Worm (Caenorhabditis elegans): ENCODE results near the gene tpk-1.

The tpk-1 gene

ce11 chrIII:8934378-8934777, 22.4 kb downstream of the tpk-1 start:
- TF ChIP-seq ceh-14 (tag; optimal IDR thresholded peaks at IDR 0.05) (no peak), unc-3 (GFP tag; conservative IDR thresholded peaks at IDR 0.05) (no peak), unc-3 (tag; optimal IDR thresholded peaks at IDR 0.05) (no peak)

DNA sequence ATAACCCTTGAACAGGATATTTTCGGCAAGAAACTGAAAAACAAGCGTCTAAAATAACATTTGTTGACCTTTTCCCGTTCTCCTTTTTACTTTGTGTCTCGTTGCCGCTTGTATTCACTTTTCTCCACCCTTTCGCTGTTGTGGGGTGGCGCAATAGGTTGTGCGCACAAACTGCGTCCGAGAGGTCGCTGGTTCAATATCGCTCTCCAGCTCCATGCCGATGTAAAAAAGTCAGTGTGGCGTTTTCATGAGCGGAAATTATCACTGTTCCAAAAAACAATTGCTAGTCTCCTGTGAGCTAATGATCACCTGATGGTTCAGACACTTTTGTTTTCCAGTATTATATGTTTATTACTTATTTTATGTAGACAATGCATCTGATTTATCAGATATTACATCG, 25.6 kb downstream of the tpk-1 start:
- TF ChIP-seq ceh-45 (GFP tag; IDR thresholded peaks at IDR 0.05) (peak; percentile 78), T23F11.4 (GFP tag; optimal IDR thresholded peaks at IDR 0.05) (peak; percentile 85), tbx-2 (tag; optimal IDR thresholded peaks at IDR 0.05) (peak; percentile 93), unc-3 (GFP tag; conservative IDR thresholded peaks at IDR 0.05) (peak; percentile 67), unc-3 (tag; optimal IDR thresholded peaks at IDR 0.05) (peak; percentile 85), ceh-18 (tag; optimal IDR thresholded peaks at IDR 0.05) (peak; percentile 84), hlh-6 (tag; optimal IDR thresholded peaks at IDR 0.05) (peak; percentile 96), zip-5 (tag; optimal IDR thresholded peaks at IDR 0.05) (peak; percentile 62), ceh-48 (tag; optimal IDR thresholded peaks at IDR 0.05) (peak; percentile 82), K09A11.1 (tag; optimal IDR thresholded peaks at IDR 0.05; ENCODE audit: insufficient read depth) (peak; percentile 72), fkh-10 (GFP tag; optimal IDR thresholded peaks at IDR 0.05) (peak; percentile 33), ceh-6 (GFP tag; optimal IDR thresholded peaks at IDR 0.05) (peak; percentile 93), C08G9.2 (tag; optimal IDR thresholded peaks at IDR 0.05) (peak; percentile 76), ahr-1 (tag; optimal IDR thresholded peaks at IDR 0.05) (peak; percentile 81), tbx-7 (tag; optimal IDR thresholded peaks at IDR 0.05) (peak; percentile 59), ceh-19 (GFP tag; optimal IDR thresholded peaks at IDR 0.05) (peak; percentile 95), dmd-4 (tag; optimal IDR thresholded peaks at IDR 0.05; ENCODE audit: borderline replicate concordance) (peak; percentile 84), gmeb-2 (tag; optimal IDR thresholded peaks at IDR 0.05) (peak; percentile 89), sox-2 (GFP tag; IDR thresholded peaks at IDR 0.05) (peak; percentile 76), unc-42 (tag; optimal IDR thresholded peaks at IDR 0.05) (peak; percentile 51), ceh-2 (tag; optimal IDR thresholded peaks at IDR 0.05) (peak; percentile 86), pha-4 (tag; optimal IDR thresholded peaks at IDR 0.05) (no peak), C38D4.7 (GFP tag; optimal IDR thresholded peaks at IDR 0.05) (peak; percentile 86), hlh-30 (tag; optimal IDR thresholded peaks at IDR 0.05; ENCODE audit: insufficient read depth) (peak; percentile 4), unc-86 (tag; optimal IDR thresholded peaks at IDR 0.05) (peak; percentile 91), pha-2 (tag; optimal IDR thresholded peaks at IDR 0.05) (peak; percentile 89), npax-4 (tag; optimal IDR thresholded peaks at IDR 0.05) (peak; percentile 82), sox-4 (tag; optimal IDR thresholded peaks at IDR 0.05) (peak; percentile 89), ref-2 (tag; optimal IDR thresholded peaks at IDR 0.05) (peak; percentile 63), che-1 (tag; optimal IDR thresholded peaks at IDR 0.05) (peak; percentile 87), lin-11 (tag; optimal IDR thresholded peaks at IDR 0.05) (peak; percentile 86), elt-2 (tag; optimal IDR thresholded peaks at IDR 0.05) (peak; percentile 95), ceh-14 (tag; optimal IDR thresholded peaks at IDR 0.05) (peak; percentile 91), ceh-31 (tag; optimal IDR thresholded peaks at IDR 0.05) (peak; percentile 77), nfya-1 (tag; optimal IDR thresholded peaks at IDR 0.05) (peak; percentile 70), ama-1 (optimal IDR thresholded peaks at IDR 0.05) (no peak), ets-4 (tag; optimal IDR thresholded peaks at IDR 0.05) (peak; percentile 3), nhr-11 (tag; optimal IDR thresholded peaks at IDR 0.05) (no peak), pat-9 (tag; optimal IDR thresholded peaks at IDR 0.05) (peak; percentile 88), nhr-232 (tag; optimal IDR thresholded peaks at IDR 0.05) (peak; percentile 88), mec-3 (tag; optimal IDR thresholded peaks at IDR 0.05; ENCODE audit: borderline replicate concordance) (no peak), hlh-8 (tag; optimal IDR thresholded peaks at IDR 0.05) (peak; percentile 73), odd-2 (tag; optimal IDR thresholded peaks at IDR 0.05) (peak; percentile 78), dve-1 (tag; optimal IDR thresholded peaks at IDR 0.05) (peak; percentile 70), Y22D7AL.16 (tag; optimal IDR thresholded peaks at IDR 0.05) (peak; percentile 82), sdc-2 (tag; optimal IDR thresholded peaks at IDR 0.05) (peak; percentile 78), syd-9 (tag; optimal IDR thresholded peaks at IDR 0.05) (peak; percentile 91), pqm-1 (tag; optimal IDR thresholded peaks at IDR 0.05) (peak; percentile 73), ceh-24 (tag; optimal IDR thresholded peaks at IDR 0.05) (peak; percentile 85), pros-1 (tag; optimal IDR thresholded peaks at IDR 0.05) (peak; percentile 3)

All from whole organism, late embryonic.